Worm (Caenorhabditis elegans) whole organism, mixed stage, embryonic: ENCODE data around the gene ldp-1.
"Not testable (repeated sequence)": the region's sequence is repeated elsewhere in the genome, so short reads cannot be mapped to it uniquely, and the experiment has no call there.

Experiments used
- M03D4.4 ChIP-seq: sonication (generic microtip); optimal IDR thresholded peaks from 2 replicates; lab custom pipeline; 2017; ENCODE audit warnings: mild to moderate bottlenecking, missing genetic modification characterization, missing compliant biosample characterization
- bed-3 ChIP-seq: fragments of 200-800 bp; sonication (Bioruptor generic); optimal IDR thresholded peaks from 3 replicates; lab custom pipeline; 2018; ENCODE audit warnings: mild to moderate bottlenecking, missing genetic modification characterization, moderate library complexity, missing compliant biosample characterization
- blmp-1 ChIP-seq: fragments of 150-350 bp; optimal IDR thresholded peaks from 2 replicates; lab custom pipeline; 2014; ENCODE audit warnings: missing biosample characterization, missing genetic modification characterization
- ceh-39 ChIP-seq: fragments of 150-350 bp; optimal IDR thresholded peaks from 2 replicates; lab custom pipeline; 2014; ENCODE audit warnings: missing biosample characterization, missing genetic modification characterization
- ceh-43 ChIP-seq: fragments of 200-800 bp; sonication (Bioruptor generic); optimal IDR thresholded peaks from 2 replicates; lab custom pipeline; 2018; ENCODE audit warnings: mild to moderate bottlenecking, missing genetic modification characterization, moderate library complexity, missing compliant biosample characterization
- ces-1 ChIP-seq: fragments of 150-350 bp; optimal IDR thresholded peaks from 2 replicates; lab custom pipeline; 2014; ENCODE audit warnings: missing biosample characterization, missing genetic modification reagents, missing genetic modification characterization
- cnd-1 ChIP-seq: fragments of 200-800 bp; sonication (Bioruptor generic); optimal IDR thresholded peaks from 2 replicates; lab custom pipeline; 2018; ENCODE audit warnings: mild to moderate bottlenecking, missing genetic modification characterization, missing compliant biosample characterization
- drap-1 ChIP-seq: fragments of 200-800 bp; sonication (Bioruptor generic); optimal IDR thresholded peaks from 3 replicates; lab custom pipeline; 2018; ENCODE audit warnings: mild to moderate bottlenecking, missing genetic modification characterization, missing compliant biosample characterization
- elt-1 ChIP-seq: sonication (generic microtip); optimal IDR thresholded peaks from 2 replicates; lab custom pipeline; 2017; ENCODE audit warnings: missing genetic modification characterization, mild to moderate bottlenecking, missing compliant biosample characterization, antibody characterized with exemption, moderate library complexity, borderline replicate concordance; ENCODE audit not compliant: insufficient read depth
- elt-3 ChIP-seq: fragments of 150-350 bp; optimal IDR thresholded peaks from 2 replicates; lab custom pipeline; 2014; ENCODE audit warnings: missing biosample characterization, missing genetic modification characterization
- ham-2 ChIP-seq: fragments of 200-800 bp; sonication (Bioruptor generic); optimal IDR thresholded peaks from 2 replicates; lab custom pipeline; 2018; ENCODE audit warnings: mild to moderate bottlenecking, missing genetic modification characterization, missing compliant biosample characterization
- hlh-1 ChIP-seq: fragments of 150-350 bp; optimal IDR thresholded peaks from 2 replicates; lab custom pipeline; 2014; ENCODE audit warnings: missing biosample characterization, missing genetic modification reagents, missing genetic modification characterization
- lin-13 ChIP-seq: fragments of 150-350 bp; optimal IDR thresholded peaks from 2 replicates; lab custom pipeline; 2014; ENCODE audit warnings: missing biosample characterization, missing genetic modification characterization
- lin-32 ChIP-seq: fragments of 200-800 bp; sonication (Bioruptor generic); optimal IDR thresholded peaks from 2 replicates; lab custom pipeline; 2018; ENCODE audit warnings: mild to moderate bottlenecking, missing genetic modification characterization, missing compliant biosample characterization
- lsy-2 ChIP-seq: fragments of 150-350 bp; optimal IDR thresholded peaks from 2 replicates; lab custom pipeline; 2014; ENCODE audit warnings: missing biosample characterization, missing genetic modification characterization
- mab-5 ChIP-seq: fragments of 150-350 bp; optimal IDR thresholded peaks from 2 replicates; lab custom pipeline; 2014; ENCODE audit warnings: missing biosample characterization, missing genetic modification characterization
- mep-1 ChIP-seq: fragments of 150-350 bp; optimal IDR thresholded peaks from 2 replicates; lab custom pipeline; 2017; ENCODE audit warnings: missing biosample characterization, missing genetic modification reagents, missing genetic modification characterization, inconsistent platforms
- mls-2 ChIP-seq: sonication (generic microtip); optimal IDR thresholded peaks from 2 replicates; lab custom pipeline; 2016; ENCODE audit warnings: mild to moderate bottlenecking, missing genetic modification characterization, moderate library complexity, missing compliant biosample characterization
- nhr-2 ChIP-seq: fragments of 150-350 bp; optimal IDR thresholded peaks from 2 replicates; lab custom pipeline; 2014; ENCODE audit warnings: missing biosample characterization, missing genetic modification characterization
- nhr-237 ChIP-seq: fragments of 150-350 bp; optimal IDR thresholded peaks from 2 replicates; lab custom pipeline; 2014; ENCODE audit warnings: missing biosample characterization, missing genetic modification characterization
- nhr-28 ChIP-seq: fragments of 150-350 bp; optimal IDR thresholded peaks from 2 replicates; lab custom pipeline; 2014; ENCODE audit warnings: missing biosample characterization, missing genetic modification characterization
- nhr-76 ChIP-seq: sonication (generic microtip); optimal IDR thresholded peaks from 2 replicates; lab custom pipeline; 2017; ENCODE audit warnings: missing biosample characterization, missing genetic modification characterization
- pha-4 ChIP-seq: fragments of 150-350 bp; optimal IDR thresholded peaks from 2 replicates; lab custom pipeline; 2018; ENCODE audit warnings: missing biosample characterization, missing genetic modification reagents, missing genetic modification characterization
- sem-2 ChIP-seq: fragments of 200-800 bp; sonication (Bioruptor generic); optimal IDR thresholded peaks from 2 replicates; lab custom pipeline; 2018; ENCODE audit warnings: mild to moderate bottlenecking, missing genetic modification characterization, missing compliant biosample characterization
- snpc-4 ChIP-seq: fragments of 150-350 bp; optimal IDR thresholded peaks from 2 replicates; lab custom pipeline; 2014; ENCODE audit warnings: missing biosample characterization, missing genetic modification characterization
- sptf-1 ChIP-seq: sonication (generic microtip); optimal IDR thresholded peaks from 2 replicates; lab custom pipeline; 2017; ENCODE audit warnings: mild to moderate bottlenecking, missing genetic modification characterization, moderate library complexity, missing compliant biosample characterization
- tbx-8 ChIP-seq: fragments of 200-800 bp; sonication (Bioruptor generic); optimal IDR thresholded peaks from 2 replicates; lab custom pipeline; 2018; ENCODE audit warnings: mild to moderate bottlenecking, missing genetic modification characterization, moderate library complexity, missing compliant biosample characterization
- unc-120 ChIP-seq: sonication (generic microtip); optimal IDR thresholded peaks from 2 replicates; lab custom pipeline; 2017; ENCODE audit warnings: missing genetic modification characterization, missing compliant biosample characterization; ENCODE audit not compliant: poor library complexity, severe bottlenecking
- unc-39 ChIP-seq: fragments of 150-350 bp; optimal IDR thresholded peaks from 2 replicates; lab custom pipeline; 2014; ENCODE audit warnings: missing biosample characterization, missing genetic modification characterization
- unc-62 ChIP-seq: fragments of 150-350 bp; optimal IDR thresholded peaks from 2 replicates; lab custom pipeline; 2014; ENCODE audit warnings: missing biosample characterization, missing genetic modification reagents, missing genetic modification characterization
- ztf-11 ChIP-seq: fragments of 150-350 bp; optimal IDR thresholded peaks from 2 replicates; lab custom pipeline; 2014; ENCODE audit warnings: missing biosample characterization, missing genetic modification characterization

The ldp-1 gene

DNA sequence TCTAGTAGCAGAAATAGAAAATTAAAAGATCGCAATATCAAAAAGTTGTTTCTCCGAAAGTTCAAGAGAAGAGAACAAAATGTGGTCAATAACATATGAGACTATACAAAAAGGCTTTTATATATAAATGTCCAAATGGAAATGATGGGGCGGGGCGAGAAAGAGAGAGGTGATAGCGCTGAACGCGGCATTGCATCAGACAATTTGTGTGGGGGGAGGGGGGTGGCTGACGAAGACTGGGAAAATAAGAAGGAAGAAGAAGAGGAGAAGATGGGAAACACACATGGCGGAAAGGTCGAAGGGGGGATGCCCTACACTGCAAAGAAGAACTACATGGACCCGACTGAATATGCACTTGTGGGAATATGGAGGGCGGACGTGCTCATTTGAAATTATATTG lies 8.0 kb downstream of the ldp-1 start:
- no peak for TF ChIP-seq sem-2
- TF ChIP-seq ham-2 (GFP tag; lab: Kevin White, UChicago): no peak
- TF ChIP-seq mls-2 (tag; lab: Kevin White, UChicago): no peak
- no peak for TF ChIP-seq ceh-43 (GFP tag; lab: Kevin White, UChicago)
- peak; percentile 34 for TF ChIP-seq unc-120
- no peak for TF ChIP-seq mab-5 (tag; lab: Kevin White, UChicago)
- no peak for TF ChIP-seq elt-1 (tag; lab: Kevin White, UChicago)
- no peak for TF ChIP-seq drap-1
- TF ChIP-seq tbx-8 (GFP tag; lab: Kevin White, UChicago): no peak
- no peak for TF ChIP-seq pha-4 (tag; lab: Kevin White, UChicago)
- peak; percentile 8 for TF ChIP-seq sptf-1 (tag; lab: Kevin White, UChicago)
- TF ChIP-seq cnd-1 (tag; lab: Kevin White, UChicago): no peak

DNA sequence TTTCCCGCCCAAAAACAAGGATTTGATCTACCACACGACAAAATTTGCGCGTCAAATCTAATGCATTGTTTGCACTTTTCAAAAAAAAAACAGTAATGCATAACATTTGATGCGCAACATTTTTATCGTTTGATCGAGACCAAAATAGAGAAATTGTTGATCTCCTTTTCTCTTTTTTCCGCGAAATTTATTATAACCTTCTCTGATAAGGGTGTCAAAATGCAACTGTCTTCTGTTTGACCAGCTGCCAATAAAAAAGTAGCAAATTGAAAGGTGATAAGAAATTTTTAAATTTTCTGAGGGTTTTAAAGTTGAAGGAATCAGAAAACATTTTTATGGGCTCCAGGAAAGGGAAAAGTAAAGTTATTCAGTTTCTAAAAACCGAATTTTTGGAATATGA lies 9.7 kb downstream of the ldp-1 start:
- no peak for TF ChIP-seq blmp-1 (tag; lab: Kevin White, UChicago)
- TF ChIP-seq ceh-39 (tag; lab: Kevin White, UChicago): no peak
- TF ChIP-seq unc-39: no peak
- no peak for TF ChIP-seq ztf-11 (tag; lab: Kevin White, UChicago)
- TF ChIP-seq elt-1 (tag; lab: Kevin White, UChicago): no peak
- TF ChIP-seq nhr-237 (tag; lab: Kevin White, UChicago): no peak
- TF ChIP-seq nhr-2: no peak
- no peak for TF ChIP-seq hlh-1 (tag; lab: Kevin White, UChicago)
- TF ChIP-seq sem-2: no peak

DNA sequence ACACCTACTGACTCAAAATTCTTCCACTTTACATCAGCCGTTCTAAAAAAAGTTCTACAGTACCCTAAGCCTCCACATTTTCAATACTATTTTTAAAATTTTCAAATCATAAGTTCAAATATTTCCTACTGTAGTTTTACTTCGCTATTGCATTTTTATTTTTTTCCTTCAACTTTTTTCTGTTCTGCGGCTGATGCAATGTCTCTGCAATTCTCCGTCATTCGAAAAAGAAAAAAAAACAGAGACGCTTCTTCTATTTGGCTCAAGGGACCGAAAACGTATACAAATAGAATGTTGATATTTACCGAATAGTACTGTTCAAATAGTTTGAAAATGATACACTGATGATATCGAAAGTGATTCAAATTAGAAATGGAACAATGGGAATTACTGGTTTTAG lies 11.0 kb downstream of the ldp-1 start:
- no peak for TF ChIP-seq nhr-237 (tag; lab: Kevin White, UChicago)
- TF ChIP-seq nhr-28 (tag; lab: Kevin White, UChicago): no peak
- TF ChIP-seq lin-32 (GFP tag; lab: Kevin White, UChicago): no peak
- no peak for TF ChIP-seq ceh-39 (tag; lab: Kevin White, UChicago)
- no peak for TF ChIP-seq sem-2
- TF ChIP-seq mab-5 (tag; lab: Kevin White, UChicago): no peak
- TF ChIP-seq unc-39: no peak
- no peak for TF ChIP-seq drap-1
- no peak for TF ChIP-seq unc-62 (GFP tag; lab: Kevin White, UChicago)
- no peak for TF ChIP-seq sptf-1 (tag; lab: Kevin White, UChicago)
- no peak for TF ChIP-seq lin-13 (tag; lab: Kevin White, UChicago)
- TF ChIP-seq pha-4 (tag; lab: Kevin White, UChicago): no peak
- no peak for TF ChIP-seq M03D4.4 (tag; lab: Kevin White, UChicago)
- TF ChIP-seq bed-3 (GFP tag; lab: Kevin White, UChicago): no peak
- no peak for TF ChIP-seq elt-3
- no peak for TF ChIP-seq cnd-1 (tag; lab: Kevin White, UChicago)

DNA sequence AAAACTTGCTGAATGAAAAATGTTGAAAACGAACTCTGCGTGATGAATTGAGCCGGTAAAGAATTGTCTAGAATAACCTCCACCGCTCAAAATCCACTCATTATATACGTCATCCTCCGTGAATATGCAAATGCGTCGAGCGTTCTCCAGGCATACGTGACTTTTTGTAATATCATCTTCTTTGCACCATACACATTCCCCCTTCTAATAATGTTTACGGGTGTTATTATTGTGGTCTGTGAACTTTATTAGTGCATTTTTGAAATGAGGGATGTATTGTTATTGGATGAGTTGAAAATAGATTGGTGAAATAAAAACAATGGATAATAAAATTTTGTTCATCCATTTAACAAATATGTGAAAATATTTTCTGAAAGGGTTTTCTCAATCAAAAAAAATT lies 12.6 kb downstream of the ldp-1 start, which contains the start of gene F22F7.7:
F22F7.7 (minus strand) TSS at position 125 of the 400 bp plus-strand sequence.
- no peak for TF ChIP-seq tbx-8 (GFP tag; lab: Kevin White, UChicago)

DNA sequence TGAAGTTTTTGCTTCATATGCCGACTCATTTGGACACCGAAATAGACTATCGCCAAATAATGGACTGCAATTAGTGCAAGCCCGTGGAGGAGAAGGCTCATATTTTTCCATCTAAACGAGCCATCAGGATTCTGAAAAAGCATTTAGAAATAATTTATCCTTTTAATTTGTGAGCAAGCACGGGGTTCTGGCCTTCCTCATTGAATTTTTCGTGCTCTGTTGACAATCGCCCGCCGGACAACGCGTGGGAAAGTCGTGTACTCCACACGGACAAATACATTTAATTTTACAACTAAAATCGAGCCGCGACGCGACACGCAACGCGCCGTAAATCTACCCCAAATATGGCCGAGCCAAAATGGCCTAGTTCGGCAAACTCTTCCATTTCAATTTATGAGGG lies 17.1 kb downstream of the ldp-1 start, which contains the start of gene F22F7.12:
F22F7.12 (minus strand) TSS at position 101 of the 400 bp plus-strand sequence.
- TF ChIP-seq ces-1 (GFP tag; lab: Kevin White, UChicago); sptf-1 (tag; lab: Kevin White, UChicago); nhr-76 (tag; lab: Kevin White, UChicago): not testable (repeated sequence)
- TF ChIP-seq, all 35 proteins: peak for 0; not testable (repeated sequence) for 35

DNA sequence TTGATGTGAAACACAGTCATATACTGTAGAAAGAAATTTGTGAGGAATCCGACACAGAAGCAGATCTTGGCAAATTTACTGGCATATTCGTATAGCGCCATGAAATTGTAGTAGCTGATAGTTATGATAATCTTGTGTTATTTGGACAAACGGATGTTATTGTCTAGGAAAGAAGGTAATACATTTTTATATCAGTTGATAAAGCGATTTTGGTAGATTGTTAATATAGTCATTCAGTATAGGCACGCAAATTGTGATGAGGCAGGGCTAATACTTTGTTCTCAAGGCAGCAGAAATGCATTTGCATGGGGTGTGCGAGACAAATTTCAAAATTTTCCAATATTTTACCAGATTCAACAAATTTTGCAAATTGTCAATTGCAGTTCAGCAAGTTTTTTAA lies 18.7 kb downstream of the ldp-1 start, which contains the start of gene str-52:
str-52 (minus strand) TSS at position 101 of the 400 bp plus-strand sequence.
- no peak for TF ChIP-seq elt-3
- no peak for TF ChIP-seq ceh-39 (tag; lab: Kevin White, UChicago)
- TF ChIP-seq mep-1 (tag; lab: Kevin White, UChicago): no peak
- no peak for TF ChIP-seq blmp-1 (tag; lab: Kevin White, UChicago)
- TF ChIP-seq ztf-11 (tag; lab: Kevin White, UChicago): no peak
- TF ChIP-seq nhr-2: no peak
- TF ChIP-seq cnd-1 (tag; lab: Kevin White, UChicago): no peak
- TF ChIP-seq hlh-1 (tag; lab: Kevin White, UChicago): no peak
- no peak for TF ChIP-seq sem-2
- TF ChIP-seq bed-3 (GFP tag; lab: Kevin White, UChicago): no peak
- no peak for TF ChIP-seq snpc-4
- no peak for TF ChIP-seq unc-120
- TF ChIP-seq elt-1 (tag; lab: Kevin White, UChicago): no peak
- TF ChIP-seq drap-1: no peak
- TF ChIP-seq ceh-43 (GFP tag; lab: Kevin White, UChicago): no peak
- no peak for TF ChIP-seq nhr-28 (tag; lab: Kevin White, UChicago)
- no peak for TF ChIP-seq tbx-8 (GFP tag; lab: Kevin White, UChicago)
- no peak for TF ChIP-seq lsy-2 (tag; lab: Kevin White, UChicago)
- no peak for TF ChIP-seq mab-5 (tag; lab: Kevin White, UChicago)
